Fruit fly (Drosophila melanogaster): ENCODE measurements around the gene Dfd.

Dfd gene

dm6 chr3R:6764848-6765247, 26.8 kb upstream of the Dfd start:
- no peak for TF ChIP-seq kay (GFP tag; ENCODE audit: borderline replicate concordance)
- TF ChIP-seq bab1 (GFP tag; optimal IDR thresholded peaks at IDR 0.05): no peak
- TF ChIP-seq Mnt (GFP tag; optimal IDR thresholded peaks at IDR 0.05): no peak
- no peak for TF ChIP-seq tj (GFP tag; optimal IDR thresholded peaks at IDR 0.05)
- TF ChIP-seq cnc (optimal IDR thresholded peaks at IDR 0.05): no peak
- no peak for TF ChIP-seq ovo (GFP tag; optimal IDR thresholded peaks at IDR 0.05)

dm6 chr3R:6766171-6766591, 25.5 kb upstream of the Dfd start:
- TF ChIP-seq pad (GFP tag; optimal IDR thresholded peaks at IDR 0.05) (no peak), kay (GFP tag; ENCODE audit: borderline replicate concordance) (peak; percentile 27), CG7045 (GFP tag; optimal IDR thresholded peaks at IDR 0.05) (no peak)

- TF ChIP-seq CG12768 (GFP tag; optimal IDR thresholded peaks at IDR 0.05): no peak
- TF ChIP-seq CG33017 (tag; optimal IDR thresholded peaks at IDR 0.05): no peak
- no peak for TF ChIP-seq Crg-1 (GFP tag; optimal IDR thresholded peaks at IDR 0.05)
- TF ChIP-seq tj (GFP tag; optimal IDR thresholded peaks at IDR 0.05): no peak
- TF ChIP-seq toe (GFP tag; optimal IDR thresholded peaks at IDR 0.05): no peak
- no peak for TF ChIP-seq cnc (optimal IDR thresholded peaks at IDR 0.05)
- TF ChIP-seq CG14711 (tag; optimal IDR thresholded peaks at IDR 0.05): no peak
- no peak for TF ChIP-seq kay (GFP tag; ENCODE audit: borderline replicate concordance)
- no peak for TF ChIP-seq CG11617 (GFP tag; optimal IDR thresholded peaks at IDR 0.05)
- no peak for TF ChIP-seq CG1620 (GFP tag; optimal IDR thresholded peaks at IDR 0.05)
- no peak for TF ChIP-seq ovo (GFP tag; optimal IDR thresholded peaks at IDR 0.05)
Observed at dm6 chr3R:6766928-6767327, 24.7 kb upstream of the Dfd start.

dm6 chr3R:6768256-6768655, 23.4 kb upstream of the Dfd start:
- no peak for TF ChIP-seq pad (GFP tag; optimal IDR thresholded peaks at IDR 0.05)
- no peak for TF ChIP-seq Mnt (GFP tag; optimal IDR thresholded peaks at IDR 0.05)
- TF ChIP-seq CG11617 (GFP tag; optimal IDR thresholded peaks at IDR 0.05): no peak
- no peak for TF ChIP-seq bab1 (GFP tag; optimal IDR thresholded peaks at IDR 0.05)
- no peak for TF ChIP-seq CG7045 (GFP tag; optimal IDR thresholded peaks at IDR 0.05)
- TF ChIP-seq kay (GFP tag; ENCODE audit: borderline replicate concordance): no peak
- TF ChIP-seq cic (GFP tag; optimal IDR thresholded peaks at IDR 0.05): no peak
- no peak for TF ChIP-seq CG5204 (GFP tag; optimal IDR thresholded peaks at IDR 0.05)
- no peak for TF ChIP-seq Crg-1 (GFP tag; optimal IDR thresholded peaks at IDR 0.05)
- no peak for TF ChIP-seq CG1620 (GFP tag; optimal IDR thresholded peaks at IDR 0.05)
- no peak for TF ChIP-seq CG33017 (tag; optimal IDR thresholded peaks at IDR 0.05)

- TF ChIP-seq Hr96 (GFP tag; optimal IDR thresholded peaks at IDR 0.05) (no peak), CG14711 (tag; optimal IDR thresholded peaks at IDR 0.05) (no peak), tj (GFP tag; optimal IDR thresholded peaks at IDR 0.05) (no peak), toe (GFP tag; optimal IDR thresholded peaks at IDR 0.05) (no peak), kay (GFP tag; ENCODE audit: borderline replicate concordance) (no peak), bab1 (GFP tag; optimal IDR thresholded peaks at IDR 0.05) (no peak), cic (GFP tag; optimal IDR thresholded peaks at IDR 0.05) (no peak)
Observed at dm6 chr3R:6771797-6772196, 19.8 kb upstream of the Dfd start.

- TF ChIP-seq kay (GFP tag; ENCODE audit: borderline replicate concordance) (peak; percentile 8), ovo (GFP tag; optimal IDR thresholded peaks at IDR 0.05) (no peak)
Observed at dm6 chr3R:6776797-6777196, 14.8 kb upstream of the Dfd start.

- no peak for TF ChIP-seq pad (GFP tag; optimal IDR thresholded peaks at IDR 0.05)
- no peak for TF ChIP-seq cnc (optimal IDR thresholded peaks at IDR 0.05)
- no peak for TF ChIP-seq cic (GFP tag; optimal IDR thresholded peaks at IDR 0.05)
- no peak for TF ChIP-seq kay (GFP tag; ENCODE audit: borderline replicate concordance)
- no peak for TF ChIP-seq CG7045 (GFP tag; optimal IDR thresholded peaks at IDR 0.05)
- TF ChIP-seq Mnt (GFP tag; optimal IDR thresholded peaks at IDR 0.05): no peak
- TF ChIP-seq CG1620 (GFP tag; optimal IDR thresholded peaks at IDR 0.05): no peak
- TF ChIP-seq CG11617 (GFP tag; optimal IDR thresholded peaks at IDR 0.05): no peak
Observed at dm6 chr3R:6780004-6780403, 11.6 kb upstream of the Dfd start.

dm6 chr3R:6801153-6801552, 9.5 kb downstream of the Dfd start:
- TF ChIP-seq Hr96 (GFP tag; optimal IDR thresholded peaks at IDR 0.05) (no peak), cnc (optimal IDR thresholded peaks at IDR 0.05) (no peak), Crg-1 (GFP tag; optimal IDR thresholded peaks at IDR 0.05) (no peak), CG7101 (tag; optimal IDR thresholded peaks at IDR 0.05) (no peak), toe (GFP tag; optimal IDR thresholded peaks at IDR 0.05) (no peak), tj (GFP tag; optimal IDR thresholded peaks at IDR 0.05) (no peak), Mnt (GFP tag; optimal IDR thresholded peaks at IDR 0.05) (no peak), CG11617 (GFP tag; optimal IDR thresholded peaks at IDR 0.05) (no peak), cic (GFP tag; optimal IDR thresholded peaks at IDR 0.05) (no peak), CG5204 (GFP tag; optimal IDR thresholded peaks at IDR 0.05) (no peak), pad (GFP tag; optimal IDR thresholded peaks at IDR 0.05) (no peak), bab1 (GFP tag; optimal IDR thresholded peaks at IDR 0.05) (no peak), Clk (GFP tag; optimal IDR thresholded peaks at IDR 0.05) (no peak), CG14711 (tag; optimal IDR thresholded peaks at IDR 0.05) (no peak), kay (GFP tag; ENCODE audit: borderline replicate concordance) (no peak), CG33017 (tag; optimal IDR thresholded peaks at IDR 0.05) (no peak), ovo (GFP tag; optimal IDR thresholded peaks at IDR 0.05) (no peak), CG7045 (GFP tag; optimal IDR thresholded peaks at IDR 0.05) (no peak)

All from whole organism, adult.